Worm (Caenorhabditis elegans): ENCODE results near the gene glb-4.
A peak's percentile ranks its signal among the peaks of the same experiment; 100 is the strongest.

The glb-4 gene

ce11 chrII:11140140-11140539 lies 29.1 kb upstream of the glb-4 start, which contains the start of gene F40F8.4:
TSS of gene F40F8.4 (minus strand) at chrII:11140240.
- TF ChIP-seq hlh-8 (tag; optimal IDR thresholded peaks at IDR 0.05) (no peak), ceh-18 (tag; optimal IDR thresholded peaks at IDR 0.05) (no peak), ceh-2 (tag; optimal IDR thresholded peaks at IDR 0.05) (no peak), eyg-1 (tag; optimal IDR thresholded peaks at IDR 0.05) (no peak), ets-4 (tag; optimal IDR thresholded peaks at IDR 0.05) (no peak), pha-4 (tag; optimal IDR thresholded peaks at IDR 0.05) (no peak), T23F11.4 (GFP tag; optimal IDR thresholded peaks at IDR 0.05) (no peak), pag-3 (tag; optimal IDR thresholded peaks at IDR 0.05; ENCODE audit: borderline replicate concordance) (no peak), ceh-48 (tag; optimal IDR thresholded peaks at IDR 0.05) (no peak), tbx-7 (tag; optimal IDR thresholded peaks at IDR 0.05) (no peak), odd-2 (tag; optimal IDR thresholded peaks at IDR 0.05) (no peak), ceh-31 (tag; optimal IDR thresholded peaks at IDR 0.05) (no peak), nfya-1 (tag; optimal IDR thresholded peaks at IDR 0.05) (no peak)

DNA sequence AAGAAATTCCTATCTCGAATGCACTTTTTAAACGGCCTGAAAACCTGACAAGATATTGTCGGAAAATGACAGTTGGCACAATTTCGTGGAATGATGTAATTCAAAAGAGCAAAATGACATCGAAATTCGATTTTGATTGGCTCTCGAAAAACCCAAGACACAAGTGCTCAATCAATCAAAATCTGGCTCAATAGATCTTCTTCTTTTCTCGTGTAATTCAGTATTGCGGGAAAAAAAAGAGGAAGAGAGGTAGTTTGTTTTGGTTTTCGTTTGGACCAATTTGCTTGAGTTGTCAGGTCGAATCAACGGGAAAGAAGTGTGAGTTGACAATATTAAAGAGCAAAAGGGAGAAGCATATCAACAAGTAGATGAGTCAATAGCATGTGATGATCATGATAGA lies 24.8 kb upstream of the glb-4 start:
- no peak for TF ChIP-seq elt-2 (tag; optimal IDR thresholded peaks at IDR 0.05)
- no peak for TF ChIP-seq unc-42 (tag; optimal IDR thresholded peaks at IDR 0.05)
- TF ChIP-seq elt-4 (tag; optimal IDR thresholded peaks at IDR 0.05), result no peak
- no peak for TF ChIP-seq sdc-2 (tag; optimal IDR thresholded peaks at IDR 0.05)
- TF ChIP-seq ceh-18 (tag; optimal IDR thresholded peaks at IDR 0.05), result no peak
- peak; percentile 76 for TF ChIP-seq unc-55 (GFP tag; optimal IDR thresholded peaks at IDR 0.05)

DNA sequence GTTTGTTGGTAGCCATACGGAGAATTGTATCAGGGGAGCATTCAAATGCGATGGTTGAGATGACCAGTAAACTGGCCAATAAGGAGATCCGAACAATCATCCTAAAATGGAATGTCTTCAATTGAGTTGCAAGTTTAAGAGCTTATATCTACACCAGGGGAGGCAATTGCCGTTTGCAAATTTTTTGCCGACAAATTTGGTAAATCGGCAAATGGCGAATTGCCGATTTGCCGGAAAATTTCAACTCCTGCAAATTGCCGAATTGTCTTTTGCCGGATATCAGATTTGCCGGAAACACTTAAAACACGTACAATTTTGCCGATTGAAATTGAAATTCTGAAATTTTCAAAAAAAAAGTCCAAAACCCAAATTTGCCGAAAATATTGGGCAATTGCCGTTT lies 23.8 kb upstream of the glb-4 start, which contains the start of gene F40F8.5:
TSS of gene F40F8.5 (minus strand) at position 101 of the 400 bp plus-strand sequence.
- TF ChIP-seq Y22D7AL.16 (tag; optimal IDR thresholded peaks at IDR 0.05) (no peak), ceh-6 (GFP tag; optimal IDR thresholded peaks at IDR 0.05) (no peak), ahr-1 (tag; optimal IDR thresholded peaks at IDR 0.05) (no peak), ref-2 (tag; optimal IDR thresholded peaks at IDR 0.05) (no peak), hlh-30 (tag; optimal IDR thresholded peaks at IDR 0.05; ENCODE audit: insufficient read depth) (no peak), hlh-13 (GFP tag; optimal IDR thresholded peaks at IDR 0.05) (no peak), gmeb-2 (tag; optimal IDR thresholded peaks at IDR 0.05) (no peak), ama-1 (optimal IDR thresholded peaks at IDR 0.05) (no peak), ceh-14 (tag; optimal IDR thresholded peaks at IDR 0.05) (no peak), unc-55 (GFP tag; optimal IDR thresholded peaks at IDR 0.05) (no peak), pqm-1 (tag; optimal IDR thresholded peaks at IDR 0.05) (no peak)

DNA sequence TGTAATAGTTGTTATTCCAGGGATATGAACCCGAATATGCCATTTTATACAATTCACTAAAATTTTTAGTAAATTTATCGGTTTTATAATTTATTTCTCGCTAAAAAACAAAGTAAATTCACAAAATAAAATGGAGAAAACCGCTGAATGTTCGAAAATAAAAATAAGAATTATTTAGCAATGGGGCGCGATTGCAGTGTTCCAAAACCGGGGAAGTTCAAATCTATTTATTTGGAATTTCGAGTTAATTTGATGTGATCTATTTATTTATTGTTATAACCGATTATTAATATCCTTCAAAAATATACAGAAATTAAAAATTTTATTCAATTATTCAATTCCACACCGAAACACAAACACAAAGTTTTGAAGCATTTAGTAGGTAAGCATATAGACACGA lies 21.5 kb upstream of the glb-4 start, which contains the start of gene F40F8.11:
TSS of gene F40F8.11 (minus strand) at position 49 of the 400 bp plus-strand sequence.
- TF ChIP-seq C08G9.2 (tag; optimal IDR thresholded peaks at IDR 0.05) (no peak), ceh-45 (GFP tag; IDR thresholded peaks at IDR 0.05) (no peak), unc-42 (tag; optimal IDR thresholded peaks at IDR 0.05) (peak; percentile 4), dve-1 (tag; optimal IDR thresholded peaks at IDR 0.05) (no peak), fkh-10 (GFP tag; optimal IDR thresholded peaks at IDR 0.05) (no peak), unc-3 (GFP tag; conservative IDR thresholded peaks at IDR 0.05) (no peak), unc-3 (tag; optimal IDR thresholded peaks at IDR 0.05) (no peak), ama-1 (optimal IDR thresholded peaks at IDR 0.05) (no peak)

- TF ChIP-seq F13H6.1 (tag; optimal IDR thresholded peaks at IDR 0.05) (no peak), eyg-1 (tag; optimal IDR thresholded peaks at IDR 0.05) (no peak), odd-2 (tag; optimal IDR thresholded peaks at IDR 0.05) (no peak), mec-3 (tag; optimal IDR thresholded peaks at IDR 0.05; ENCODE audit: borderline replicate concordance) (no peak), T23F11.4 (GFP tag; optimal IDR thresholded peaks at IDR 0.05) (no peak), sox-2 (GFP tag; IDR thresholded peaks at IDR 0.05) (no peak), fkh-6 (tag; optimal IDR thresholded peaks at IDR 0.05) (no peak), ceh-48 (tag; optimal IDR thresholded peaks at IDR 0.05) (no peak), elt-4 (tag; optimal IDR thresholded peaks at IDR 0.05) (no peak), K02D7.2 (tag; optimal IDR thresholded peaks at IDR 0.05) (no peak), unc-55 (GFP tag; optimal IDR thresholded peaks at IDR 0.05) (no peak), hlh-13 (GFP tag; optimal IDR thresholded peaks at IDR 0.05) (no peak), zip-5 (tag; optimal IDR thresholded peaks at IDR 0.05) (no peak), nhr-232 (tag; optimal IDR thresholded peaks at IDR 0.05) (no peak), pag-3 (tag; optimal IDR thresholded peaks at IDR 0.05; ENCODE audit: borderline replicate concordance) (no peak), sox-4 (tag; optimal IDR thresholded peaks at IDR 0.05) (no peak)
Observed at ce11 chrII:11129517-11129916, 18.5 kb upstream of the glb-4 start, which contains the start of gene F40F8.12. TSS of gene F40F8.12 (plus strand) at chrII:11129817.

Measured in whole organism, late embryonic.